Fruit fly (Drosophila melanogaster) whole organism, embryonic: ENCODE measurements around the gene CG6409.
A peak's percentile ranks its signal among the peaks of the same experiment; 100 is the strongest.

Source experiments
- Bdp1 ChIP-seq: fragments of 200-800 bp; sonication (Bioruptor generic); optimal IDR thresholded peaks from 3 replicates; lab custom pipeline; 2016; ENCODE audit warnings: missing biosample characterization, missing genetic modification characterization
- CG10267 ChIP-seq: fragments of 200-800 bp; sonication (Bioruptor generic); optimal IDR thresholded peaks from 2 replicates; lab custom pipeline; 2018; ENCODE audit warnings: missing biosample characterization, mild to moderate bottlenecking, missing genetic modification characterization, moderate library complexity
- CG11085 ChIP-seq: fragments of 200-800 bp; sonication (Bioruptor generic); IDR thresholded peaks from 2 replicates; pipeline ENCODE4 v1.3.6; 2022; ENCODE audit warnings: missing biosample characterization, missing genetic modification characterization
- CG12071 ChIP-seq: fragments of 200-800 bp; sonication (Bioruptor generic); optimal IDR thresholded peaks from 3 replicates; lab custom pipeline; 2018; ENCODE audit warnings: missing biosample characterization, mild to moderate bottlenecking, missing genetic modification characterization
- CG12659 ChIP-seq: fragments of 200-800 bp; sonication (Bioruptor generic); optimal IDR thresholded peaks from 3 replicates; lab custom pipeline; 2017; ENCODE audit warnings: mild to moderate bottlenecking, missing biosample characterization, missing genetic modification reagents, missing genetic modification characterization
- CG14050 ChIP-seq: fragments of 200-800 bp; sonication (Bioruptor generic); IDR thresholded peaks from 3 replicates; pipeline ENCODE4 v1.3.6; 2022; ENCODE audit warnings: missing biosample characterization, missing genetic modification characterization
- CG17359 ChIP-seq: fragments of 200-800 bp; sonication (Bioruptor generic); optimal IDR thresholded peaks from 3 replicates; lab custom pipeline; 2018; ENCODE audit warnings: missing biosample characterization, mild to moderate bottlenecking, missing genetic modification characterization, moderate library complexity
- CG1792 ChIP-seq: fragments of 200-800 bp; sonication (Bioruptor generic); optimal IDR thresholded peaks from 2 replicates; lab custom pipeline; 2016; ENCODE audit warnings: missing biosample characterization, missing genetic modification characterization
- CG32532 ChIP-seq: fragments of 200-800 bp; sonication (Bioruptor generic); IDR thresholded peaks from 2 replicates; pipeline ENCODE4 v1.3.6; 2022; ENCODE audit warnings: missing biosample characterization, missing genetic modification characterization
- CG33557 ChIP-seq: fragments of 200-800 bp; sonication (Bioruptor generic); optimal IDR thresholded peaks from 2 replicates; lab custom pipeline; 2019; ENCODE audit warnings: missing biosample characterization, mild to moderate bottlenecking, missing genetic modification characterization, moderate library complexity
- CG3407 ChIP-seq: fragments of 200-800 bp; sonication (Bioruptor generic); optimal IDR thresholded peaks from 2 replicates; lab custom pipeline; 2018; ENCODE audit warnings: missing biosample characterization, mild to moderate bottlenecking, missing genetic modification characterization
- CG34422 ChIP-seq: fragments of 200-800 bp; sonication (Bioruptor generic); IDR thresholded peaks from 3 replicates; pipeline ENCODE4 v1.3.6; 2022; ENCODE audit warnings: missing biosample characterization, missing genetic modification characterization
- CG3726 ChIP-seq: fragments of 200-800 bp; sonication (Bioruptor generic); IDR thresholded peaks from 3 replicates; pipeline ENCODE4, ENCODE4 v1.3.6; 2022; ENCODE audit warnings: missing biosample characterization, missing genetic modification characterization
- CG3847 ChIP-seq: fragments of 200-800 bp; sonication (Bioruptor generic); IDR thresholded peaks from 2 replicates; pipeline ENCODE4 v1.3.6; 2022; ENCODE audit warnings: missing biosample characterization, missing genetic modification characterization
- CG7372 ChIP-seq: fragments of 200-800 bp; sonication (Bioruptor generic); IDR thresholded peaks from 2 replicates; pipeline ENCODE4 v1.3.6; 2022; ENCODE audit warnings: missing biosample characterization, missing genetic modification characterization
- CG8765 ChIP-seq: fragments of 200-800 bp; sonication (Bioruptor generic); IDR thresholded peaks from 2 replicates; pipeline ENCODE4 v1.3.6; 2022; ENCODE audit warnings: missing biosample characterization, missing genetic modification characterization
- E2f1 ChIP-seq: fragments of 200-800 bp; sonication (Bioruptor generic); IDR thresholded peaks from 2 replicates; pipeline ENCODE4 v1.3.6; 2022; ENCODE audit warnings: missing biosample characterization, missing genetic modification characterization
- HmgZ ChIP-seq: fragments of 200-800 bp; sonication (Bioruptor generic); optimal IDR thresholded peaks from 2 replicates; lab custom pipeline; 2018; ENCODE audit warnings: missing biosample characterization, mild to moderate bottlenecking, missing genetic modification characterization
- Hr78 ChIP-seq, 2 experiments: fragments of 200-800 bp in 1 of 2; fragments of >200 bp in 1 of 2; sonication (Bioruptor generic) in 1 of 2; optimal IDR thresholded peaks; 2 replicates each; lab custom pipeline; 2017 to 2019; ENCODE audit warnings: missing biosample characterization in 2 of 2, missing genetic modification characterization in 2 of 2, mild to moderate bottlenecking in 1 of 2, moderate library complexity in 1 of 2
- MBD-R2 ChIP-seq: fragments of 200-800 bp; sonication (Bioruptor generic); IDR thresholded peaks from 2 replicates; pipeline ENCODE4 v1.3.6; 2022; ENCODE audit warnings: missing biosample characterization, missing genetic modification characterization
- Meics ChIP-seq: fragments of 200-800 bp; sonication (Bioruptor generic); optimal IDR thresholded peaks from 2 replicates; lab custom pipeline; 2017; ENCODE audit warnings: missing biosample characterization, mild to moderate bottlenecking, missing genetic modification characterization
- NC2α ChIP-seq: fragments of 200-800 bp; sonication (Bioruptor generic); optimal IDR thresholded peaks from 2 replicates; lab custom pipeline; 2016; ENCODE audit warnings: missing biosample characterization, missing genetic modification characterization
- NC2β ChIP-seq: fragments of 200-800 bp; sonication (Bioruptor generic); optimal IDR thresholded peaks from 2 replicates; lab custom pipeline; 2016; ENCODE audit warnings: missing biosample characterization, missing genetic modification characterization
- NK7.1 ChIP-seq: fragments of 200-800 bp; sonication (Bioruptor generic); optimal IDR thresholded peaks from 3 replicates; lab custom pipeline; 2016; ENCODE audit warnings: missing biosample characterization, missing genetic modification characterization
- Side ChIP-seq: fragments of 200-800 bp; sonication (Bioruptor generic); optimal IDR thresholded peaks from 2 replicates; lab custom pipeline; 2016; ENCODE audit warnings: missing biosample characterization, missing genetic modification characterization
- TFAM ChIP-seq: fragments of 200-800 bp; sonication (Bioruptor generic); optimal IDR thresholded peaks from 2 replicates; lab custom pipeline; 2017; ENCODE audit warnings: missing biosample characterization, missing genetic modification characterization, inconsistent platforms
- Trl ChIP-seq, 3 experiments: fragments of >200 bp in 2 of 3; fragments of 200-800 bp in 1 of 3; sonication (Bioruptor generic) in 1 of 3; optimal IDR thresholded peaks; 2 replicates in 1 of 3; 3 replicates in 2 of 3; lab custom pipeline; 2016 to 2017; ENCODE audit warnings: missing biosample characterization in 1 of 3, missing genetic modification characterization in 1 of 3
- aop ChIP-seq: fragments of 200-800 bp; sonication (Bioruptor generic); IDR thresholded peaks from 2 replicates; pipeline ENCODE4 v1.3.6; 2022; ENCODE audit warnings: missing biosample characterization, missing genetic modification characterization
- bbx ChIP-seq: fragments of 200-800 bp; sonication (Bioruptor generic); IDR thresholded peaks from 2 replicates; pipeline ENCODE4 v1.3.6; 2022; ENCODE audit warnings: missing biosample characterization, missing genetic modification characterization; ENCODE audit not compliant: partially characterized antibody
- crp ChIP-seq, 2 experiments: fragments of 200-800 bp; sonication (Bioruptor generic); optimal IDR thresholded peaks; 2 replicates in 1 of 2; 3 replicates in 1 of 2; lab custom pipeline; 2017; ENCODE audit warnings: missing biosample characterization in 2 of 2, missing genetic modification characterization in 2 of 2, mild to moderate bottlenecking in 1 of 2, moderate library complexity in 1 of 2
- dan ChIP-seq: fragments of 200-800 bp; sonication (Bioruptor generic); IDR thresholded peaks from 2 replicates; pipeline ENCODE4 v1.3.6; 2022; ENCODE audit warnings: missing biosample characterization, missing genetic modification characterization
- dati ChIP-seq: fragments of 200-800 bp; sonication (Bioruptor generic); IDR thresholded peaks from 2 replicates; pipeline ENCODE4 v1.3.6; 2022; ENCODE audit warnings: missing biosample characterization, missing genetic modification characterization
- dimm ChIP-seq: fragments of 200-800 bp; sonication (Bioruptor generic); IDR thresholded peaks from 2 replicates; pipeline ENCODE4 v1.3.6; 2022; ENCODE audit warnings: missing biosample characterization, missing genetic modification characterization
- dpn ChIP-seq, 2 experiments: fragments of 200-800 bp; sonication (Bioruptor generic); optimal IDR thresholded peaks; 3 replicates each; lab custom pipeline; 2016; ENCODE audit warnings: missing biosample characterization in 2 of 2, missing genetic modification characterization in 2 of 2
- grau ChIP-seq: fragments of 200-800 bp; optimal IDR thresholded peaks from 3 replicates; lab custom pipeline; 2019; ENCODE audit warnings: missing biosample characterization, mild to moderate bottlenecking, missing genetic modification characterization, moderate library complexity
- hkb ChIP-seq, 2 experiments: fragments of 200-800 bp in 1 of 2; fragments of >200 bp in 1 of 2; sonication (Bioruptor generic) in 1 of 2; IDR thresholded peaks in 1 of 2; optimal IDR thresholded peaks in 1 of 2; 2 replicates each; pipeline versions ENCODE4 v1.3.6 to Lab custom; 2017 to 2022; ENCODE audit warnings: missing biosample characterization in 1 of 2, missing genetic modification characterization in 1 of 2
- jigr1 ChIP-seq: fragments of 200-800 bp; sonication (Bioruptor generic); IDR thresholded peaks from 3 replicates; pipeline ENCODE4 v1.3.6; 2022; ENCODE audit warnings: missing biosample characterization, missing genetic modification characterization
- jumu ChIP-seq: fragments of 200-800 bp; sonication (Bioruptor generic); optimal IDR thresholded peaks from 3 replicates; lab custom pipeline; 2016; ENCODE audit warnings: missing biosample characterization, missing genetic modification characterization
- mirr ChIP-seq: fragments of 200-800 bp; sonication (Bioruptor generic); optimal IDR thresholded peaks from 3 replicates; lab custom pipeline; 2018; ENCODE audit warnings: missing biosample characterization, mild to moderate bottlenecking, missing genetic modification characterization
- oc ChIP-seq: fragments of 200-800 bp; sonication (Bioruptor generic); optimal IDR thresholded peaks from 2 replicates; lab custom pipeline; 2018; ENCODE audit warnings: missing biosample characterization, mild to moderate bottlenecking, missing genetic modification characterization, moderate library complexity
- onecut ChIP-seq: fragments of 200-800 bp; sonication (Bioruptor generic); IDR thresholded peaks from 2 replicates; pipeline ENCODE4 v1.3.6; 2022; ENCODE audit warnings: missing biosample characterization, missing genetic modification characterization
- rib ChIP-seq: fragments of 200-800 bp; sonication (Bioruptor generic); IDR thresholded peaks from 2 replicates; pipeline ENCODE4 v1.3.6; 2022; ENCODE audit warnings: missing biosample characterization, missing genetic modification characterization
- salm ChIP-seq: fragments of 200-800 bp; sonication (Bioruptor generic); optimal IDR thresholded peaks from 2 replicates; lab custom pipeline; 2018; ENCODE audit warnings: missing biosample characterization, mild to moderate bottlenecking, missing genetic modification characterization
- stwl ChIP-seq: fragments of 200-800 bp; sonication (Bioruptor generic); optimal IDR thresholded peaks from 3 replicates; lab custom pipeline; 2018; ENCODE audit warnings: missing biosample characterization, mild to moderate bottlenecking, missing genetic modification characterization, moderate library complexity
- tap ChIP-seq: fragments of 200-800 bp; optimal IDR thresholded peaks from 3 replicates; lab custom pipeline; 2019; ENCODE audit warnings: missing biosample characterization, mild to moderate bottlenecking, missing genetic modification characterization, moderate library complexity
- tup ChIP-seq: fragments of 200-800 bp; sonication (Bioruptor generic); optimal IDR thresholded peaks from 2 replicates; lab custom pipeline; 2016; ENCODE audit warnings: missing biosample characterization, mild to moderate bottlenecking, missing genetic modification characterization, moderate library complexity
- twi ChIP-seq: fragments of 200-800 bp; optimal IDR thresholded peaks from 2 replicates; lab custom pipeline; 2019; ENCODE audit warnings: missing biosample characterization, mild to moderate bottlenecking, missing genetic modification characterization, moderate library complexity
- zen ChIP-seq: fragments of 200-800 bp; sonication (Bioruptor generic); optimal IDR thresholded peaks from 3 replicates; lab custom pipeline; 2018; ENCODE audit warnings: missing biosample characterization, mild to moderate bottlenecking, missing genetic modification characterization, moderate library complexity

CG6409 gene

DNA sequence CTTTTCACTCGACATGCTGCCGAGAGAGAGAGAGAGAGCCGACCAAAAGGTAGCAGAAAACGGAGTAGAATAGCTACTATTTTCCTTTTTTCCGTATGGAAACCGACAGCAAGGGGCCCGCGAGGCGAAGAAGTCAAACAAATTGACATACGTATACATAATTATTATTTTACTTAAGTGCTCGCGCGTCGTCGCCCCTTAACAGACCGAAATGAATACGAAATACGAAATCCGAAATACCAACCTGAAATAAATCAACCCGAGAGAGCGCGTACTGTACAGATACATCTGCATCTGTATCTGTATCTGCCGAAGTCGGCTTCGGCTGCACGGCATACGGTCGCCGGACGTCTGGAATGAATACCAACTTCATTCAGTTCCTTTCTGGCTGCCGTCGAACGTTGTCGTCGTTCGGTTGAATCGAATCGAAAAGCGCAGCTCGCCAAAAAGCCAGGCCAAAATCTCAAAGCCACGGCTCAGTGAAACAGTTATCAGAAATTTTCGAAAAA, 24.6 kb downstream of the CG6409 start (continued):
- TF ChIP-seq Trl (optimal IDR thresholded peaks at IDR 0.05; lab: Kevin White, UChicago): peak in 1 of 2 experiments; percentile 63
- TF ChIP-seq Trl (GFP tag; optimal IDR thresholded peaks at IDR 0.05; lab: Kevin White, UChicago): peak; percentile 34
- TF ChIP-seq HmgZ (tag; lab: Kevin White, UChicago): peak; percentile 84
- no peak for TF ChIP-seq hkb (optimal IDR thresholded peaks at IDR 0.05; lab: Kevin White, UChicago)
- peak; percentile 47; the same call in 1 of the 2 replicates for TF ChIP-seq hkb (GFP tag; IDR thresholded peaks at IDR 0.05; lab: Robert Waterston, UW)
- peak; percentile 62 for TF ChIP-seq twi
- TF ChIP-seq CG33557 (GFP tag; lab: Kevin White, UChicago): peak; percentile 33
- TF ChIP-seq NC2α (GFP tag; lab: Kevin White, UChicago): peak; percentile 35
- TF ChIP-seq oc (tag; lab: Kevin White, UChicago): peak; percentile 68
- TF ChIP-seq NK7.1 (GFP tag; lab: Kevin White, UChicago): peak; percentile 28
- TF ChIP-seq grau: peak; percentile 54
- TF ChIP-seq CG11085 (GFP tag; lab: Robert Waterston, UW): no peak
- TF ChIP-seq salm (tag; lab: Kevin White, UChicago): peak; percentile 19
- TF ChIP-seq CG1792: peak; percentile 46
- peak; percentile 79 for TF ChIP-seq rib
- peak; percentile 29 for TF ChIP-seq Bdp1 (GFP tag; lab: Kevin White, UChicago)
- TF ChIP-seq CG14050 (GFP tag; lab: Robert Waterston, UW): peak; percentile 42; the same call in 2 of the 3 replicates
- peak; percentile 44 for TF ChIP-seq tap
- TF ChIP-seq dimm (GFP tag; lab: Robert Waterston, UW): no peak
- TF ChIP-seq mirr: peak; percentile 83
- TF ChIP-seq bbx: peak; percentile 74
- peak; percentile 27 for TF ChIP-seq NC2β (GFP tag; lab: Kevin White, UChicago)
- TF ChIP-seq Side (GFP tag; lab: Kevin White, UChicago): peak; percentile 44
- TF ChIP-seq CG3407: peak; percentile 29
- peak in 1 of 2 experiments; percentile 78 for TF ChIP-seq Hr78 (GFP tag; optimal IDR thresholded peaks at IDR 0.05; lab: Kevin White, UChicago)
- no peak for TF ChIP-seq jigr1 (GFP tag; lab: Robert Waterston, UW)
- no peak for TF ChIP-seq CG7372 (GFP tag; lab: Robert Waterston, UW)
- no peak for TF ChIP-seq jumu (GFP tag; lab: Kevin White, UChicago)
- TF ChIP-seq CG10267 (tag; lab: Kevin White, UChicago): no peak
- TF ChIP-seq CG12659 (GFP tag; lab: Kevin White, UChicago): peak; percentile 40
- no peak for TF ChIP-seq tup (GFP tag; lab: Kevin White, UChicago)
- no peak for TF ChIP-seq stwl
- TF ChIP-seq CG32532 (GFP tag; lab: Robert Waterston, UW): peak; percentile 55; the same call in 1 of the 2 replicates
- TF ChIP-seq aop: peak; percentile 65; the same call in 1 of the 2 replicates
- no peak for TF ChIP-seq CG8765 (GFP tag; lab: Robert Waterston, UW)
- TF ChIP-seq CG3847 (GFP tag; lab: Robert Waterston, UW): peak; percentile 41; the same call in 1 of the 2 replicates
- no peak for TF ChIP-seq dati
- TF ChIP-seq TFAM (GFP tag; lab: Kevin White, UChicago): no peak
- TF ChIP-seq MBD-R2 (GFP tag; lab: Robert Waterston, UW): peak; percentile 27; the same call in 1 of the 2 replicates
- no peak for TF ChIP-seq dan
- peak; percentile 37; the same call in 1 of the 2 replicates for TF ChIP-seq E2f1 (GFP tag; lab: Robert Waterston, UW)
- TF ChIP-seq CG3726 (GFP tag; lab: Robert Waterston, UW): no peak
- TF ChIP-seq crp (GFP tag; optimal IDR thresholded peaks at IDR 0.05; lab: Kevin White, UChicago): peak in 1 of 2 experiments; percentile 8
- peak; percentile 26 for TF ChIP-seq CG12071 (GFP tag; lab: Kevin White, UChicago)
- peak; percentile 47 for TF ChIP-seq Meics
- TF ChIP-seq dpn (GFP tag; optimal IDR thresholded peaks at IDR 0.05; lab: Kevin White, UChicago): peak in 1 of 2 experiments; percentile 16
- peak; percentile 49; the same call in 1 of the 2 replicates for TF ChIP-seq onecut (GFP tag; lab: Robert Waterston, UW)
- peak; percentile 75; the same call in 1 of the 3 replicates for TF ChIP-seq CG34422 (GFP tag; lab: Robert Waterston, UW)
- TF ChIP-seq CG17359: peak; percentile 66
- TF ChIP-seq zen (tag; lab: Kevin White, UChicago): peak; percentile 32
